Worm (Caenorhabditis elegans) whole organism, L1 larva: ENCODE measurements around the gene T28F12.1.
"Not testable (repeated sequence)": the region's sequence is repeated elsewhere in the genome, so short reads cannot be mapped to it uniquely, and the experiment has no call there.

ENCODE experiments used
- ama-1 ChIP-seq: fragments of 150-350 bp; optimal IDR thresholded peaks from 2 replicates; lab custom pipeline; 2014
- isw-1 ChIP-seq: fragments of 200-800 bp; sonication (Bioruptor generic); IDR thresholded peaks from 2 replicates; pipeline ENCODE4 v1.3.6; 2022; ENCODE audit warnings: missing genetic modification characterization, missing compliant biosample characterization
- lin-39 ChIP-seq: fragments of 150-350 bp; optimal IDR thresholded peaks from 2 replicates; lab custom pipeline; 2014; ENCODE audit warnings: missing biosample characterization, missing genetic modification reagents, missing genetic modification characterization
- nhr-77 ChIP-seq: fragments of 150-350 bp; optimal IDR thresholded peaks from 2 replicates; lab custom pipeline; 2014; ENCODE audit warnings: missing biosample characterization, missing genetic modification characterization
- rnt-1 ChIP-seq: sonication (generic microtip); optimal IDR thresholded peaks from 2 replicates; lab custom pipeline; 2016; ENCODE audit warnings: mild to moderate bottlenecking, missing genetic modification characterization, moderate library complexity, missing compliant biosample characterization
- unc-62 ChIP-seq: fragments of 150-350 bp; optimal IDR thresholded peaks from 2 replicates; lab custom pipeline; 2014; ENCODE audit warnings: missing biosample characterization, missing genetic modification reagents, missing genetic modification characterization
- xbp-1 ChIP-seq: sonication (generic microtip); optimal IDR thresholded peaks from 2 replicates; lab custom pipeline; 2016; ENCODE audit warnings: missing genetic modification characterization, missing compliant biosample characterization
- zag-1 ChIP-seq: fragments of 150-350 bp; optimal IDR thresholded peaks from 2 replicates; lab custom pipeline; 2014; ENCODE audit warnings: missing biosample characterization, missing genetic modification characterization

DNA sequence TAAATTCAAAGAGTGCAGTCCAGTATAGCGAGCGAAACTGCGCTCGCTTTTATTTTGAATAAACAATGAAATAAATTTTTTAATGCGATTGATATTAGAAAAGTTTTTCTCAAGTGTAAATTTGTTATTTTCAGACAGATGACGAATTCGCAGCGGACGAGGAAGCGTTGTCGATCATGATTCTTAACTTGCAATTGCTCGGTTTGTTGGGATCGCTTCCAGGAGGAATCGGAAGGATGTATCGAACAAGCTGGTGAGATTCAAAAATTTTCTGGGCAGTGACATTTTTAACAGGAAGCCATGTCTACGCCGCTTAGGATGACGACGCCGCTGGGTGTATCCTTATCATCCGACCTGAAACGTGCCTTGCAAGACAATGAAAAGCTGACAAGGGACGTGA, 40.7 kb downstream of the T28F12.1 start, which contains the start of gene Y61A9LA.12:
- TF ChIP-seq isw-1 (GFP tag; lab: Robert Waterston, UW); rnt-1 (tag; lab: Kevin White, UChicago); unc-62; ama-1 (lab: Kevin White, UChicago); zag-1 (tag; lab: Kevin White, UChicago); lin-39 (tag; lab: Kevin White, UChicago); xbp-1 (tag; lab: Kevin White, UChicago); nhr-77: not testable (repeated sequence)
